Fruit fly (Drosophila melanogaster) whole organism, embryonic: ENCODE results near the gene rost.
A peak's percentile ranks its signal among the peaks of the same experiment; 100 is the strongest.

ENCODE experiments used
- ATbp ChIP-seq: fragments of 200-800 bp; sonication (Bioruptor generic); optimal IDR thresholded peaks from 2 replicates; lab custom pipeline; 2017; ENCODE audit warnings: missing biosample characterization, mild to moderate bottlenecking, missing genetic modification characterization, missing genetic modification reagents
- Ada2b ChIP-seq: fragments of 200-800 bp; sonication (Bioruptor generic); IDR thresholded peaks from 2 replicates; pipeline ENCODE4 v1.3.6; 2022; ENCODE audit warnings: missing biosample characterization, missing genetic modification characterization
- CG10147 ChIP-seq: fragments of 200-800 bp; sonication (Bioruptor generic); optimal IDR thresholded peaks from 2 replicates; lab custom pipeline; 2019; ENCODE audit warnings: missing biosample characterization, mild to moderate bottlenecking, missing genetic modification characterization, moderate library complexity
- CG10959 ChIP-seq: fragments of 200-800 bp; sonication (Bioruptor generic); IDR thresholded peaks from 2 replicates; pipeline ENCODE4 v1.3.6; 2022; ENCODE audit warnings: missing biosample characterization, missing genetic modification characterization
- CG10979 ChIP-seq: fragments of 200-800 bp; sonication (Bioruptor generic); optimal IDR thresholded peaks from 2 replicates; lab custom pipeline; 2018; ENCODE audit warnings: missing biosample characterization, mild to moderate bottlenecking, missing genetic modification characterization, moderate library complexity
- CG12155 ChIP-seq: fragments of 200-800 bp; sonication (Bioruptor generic); optimal IDR thresholded peaks from 3 replicates; lab custom pipeline; 2016; ENCODE audit warnings: missing biosample characterization, missing genetic modification characterization
- CG12219 ChIP-seq: fragments of 200-800 bp; sonication (Bioruptor generic); optimal IDR thresholded peaks from 3 replicates; lab custom pipeline; 2018; ENCODE audit warnings: missing biosample characterization, mild to moderate bottlenecking, missing genetic modification characterization
- CG12659 ChIP-seq: fragments of 200-800 bp; sonication (Bioruptor generic); optimal IDR thresholded peaks from 3 replicates; lab custom pipeline; 2017; ENCODE audit warnings: mild to moderate bottlenecking, missing biosample characterization, missing genetic modification reagents, missing genetic modification characterization
- CG12942 ChIP-seq: fragments of 200-800 bp; sonication (Bioruptor generic); optimal IDR thresholded peaks from 3 replicates; lab custom pipeline; 2016; ENCODE audit warnings: missing biosample characterization, missing genetic modification characterization
- CG14710 ChIP-seq: fragments of 200-800 bp; sonication (Bioruptor generic); optimal IDR thresholded peaks from 3 replicates; lab custom pipeline; 2019; ENCODE audit warnings: missing biosample characterization, mild to moderate bottlenecking, missing genetic modification characterization, moderate library complexity
- CG1602 ChIP-seq: fragments of 200-800 bp; sonication (Bioruptor generic); optimal IDR thresholded peaks from 3 replicates; lab custom pipeline; 2016; ENCODE audit warnings: missing biosample characterization, missing genetic modification characterization
- CG17612 ChIP-seq: fragments of 200-800 bp; sonication (Bioruptor generic); IDR thresholded peaks from 2 replicates; pipeline ENCODE4 v1.3.6; 2022; ENCODE audit warnings: missing biosample characterization, missing genetic modification characterization
- CG17802 ChIP-seq: fragments of 200-800 bp; sonication (Bioruptor generic); optimal IDR thresholded peaks from 2 replicates; lab custom pipeline; 2018; ENCODE audit warnings: missing biosample characterization, mild to moderate bottlenecking, missing genetic modification characterization, moderate library complexity
- CG1792 ChIP-seq: fragments of 200-800 bp; sonication (Bioruptor generic); optimal IDR thresholded peaks from 2 replicates; lab custom pipeline; 2016; ENCODE audit warnings: missing biosample characterization, missing genetic modification characterization
- CG18011 ChIP-seq: fragments of 200-800 bp; sonication (Bioruptor generic); optimal IDR thresholded peaks from 2 replicates; lab custom pipeline; 2017; ENCODE audit warnings: missing biosample characterization, missing genetic modification characterization, mild to moderate bottlenecking, moderate library complexity, missing genotype
- CG18476 ChIP-seq: fragments of 200-800 bp; sonication (Bioruptor generic); optimal IDR thresholded peaks from 2 replicates; lab custom pipeline; 2016; ENCODE audit warnings: missing biosample characterization, mild to moderate bottlenecking, missing genetic modification characterization
- CG2129 ChIP-seq: fragments of 200-800 bp; sonication (Bioruptor generic); IDR thresholded peaks from 2 replicates; pipeline ENCODE4 v1.3.6; 2022; ENCODE audit warnings: missing biosample characterization, missing genetic modification characterization; ENCODE audit not compliant: partially characterized antibody
- CG34376 ChIP-seq: fragments of 200-800 bp; sonication (Bioruptor generic); optimal IDR thresholded peaks from 2 replicates; lab custom pipeline; 2018; ENCODE audit warnings: missing biosample characterization, mild to moderate bottlenecking, missing genetic modification characterization
- CG4854 ChIP-seq: fragments of 200-800 bp; sonication (Bioruptor generic); optimal IDR thresholded peaks from 2 replicates; lab custom pipeline; 2016; ENCODE audit warnings: missing biosample characterization, missing genetic modification characterization, inconsistent platforms
- CG5180 ChIP-seq: fragments of 200-800 bp; sonication (Bioruptor generic); optimal IDR thresholded peaks from 3 replicates; lab custom pipeline; 2017; ENCODE audit warnings: missing biosample characterization, missing genetic modification characterization, mild to moderate bottlenecking, moderate library complexity, missing genetic modification reagents
- CG6272 ChIP-seq: fragments of 200-800 bp; sonication (Bioruptor generic); IDR thresholded peaks from 2 replicates; pipeline ENCODE4 v1.3.6; 2022; ENCODE audit warnings: missing biosample characterization, missing genetic modification characterization
- CG7963 ChIP-seq: fragments of 200-800 bp; sonication (Bioruptor generic); IDR thresholded peaks from 3 replicates; pipeline ENCODE4 v1.3.6; 2022; ENCODE audit warnings: missing biosample characterization, missing genetic modification characterization; ENCODE audit not compliant: partially characterized antibody
- CG9609 ChIP-seq: fragments of 200-800 bp; sonication (Bioruptor generic); optimal IDR thresholded peaks from 3 replicates; lab custom pipeline; 2016; ENCODE audit warnings: missing biosample characterization, missing genetic modification characterization
- Deaf1 ChIP-seq: fragments of 200-800 bp; optimal IDR thresholded peaks from 3 replicates; lab custom pipeline; 2019; ENCODE audit warnings: missing biosample characterization, mild to moderate bottlenecking, missing genetic modification characterization, moderate library complexity
- E2f1 ChIP-seq: fragments of 200-800 bp; sonication (Bioruptor generic); IDR thresholded peaks from 2 replicates; pipeline ENCODE4 v1.3.6; 2022; ENCODE audit warnings: missing biosample characterization, missing genetic modification characterization
- Eip74EF ChIP-seq, 2 experiments: fragments of 200-800 bp in 1 of 2; fragments of >200 bp in 1 of 2; sonication (Bioruptor generic) in 1 of 2; optimal IDR thresholded peaks; 2 replicates each; lab custom pipeline; 2017 to 2019; ENCODE audit warnings: missing biosample characterization in 2 of 2, missing genetic modification characterization in 2 of 2, mild to moderate bottlenecking in 1 of 2, moderate library complexity in 1 of 2
- Fer1 ChIP-seq: fragments of 200-800 bp; sonication (Bioruptor generic); optimal IDR thresholded peaks from 2 replicates; lab custom pipeline; 2017; ENCODE audit warnings: missing biosample characterization, mild to moderate bottlenecking, missing genetic modification characterization
- GATAe ChIP-seq: fragments of 200-800 bp; sonication (Bioruptor generic); conservative IDR thresholded peaks from 2 replicates; pipeline ENCODE4 v1.3.6; 2022; ENCODE audit warnings: missing biosample characterization, missing genetic modification characterization
- HmgZ ChIP-seq: fragments of 200-800 bp; sonication (Bioruptor generic); optimal IDR thresholded peaks from 2 replicates; lab custom pipeline; 2018; ENCODE audit warnings: missing biosample characterization, mild to moderate bottlenecking, missing genetic modification characterization
- Hmr ChIP-seq: fragments of 200-800 bp; sonication (Bioruptor generic); optimal IDR thresholded peaks from 3 replicates; lab custom pipeline; 2017; ENCODE audit warnings: mild to moderate bottlenecking, missing biosample characterization, missing genetic modification reagents, missing genetic modification characterization
- Stat92E ChIP-seq, 3 experiments: fragments of >200 bp in 2 of 3; fragments of 200-800 bp in 1 of 3; sonication (Bioruptor generic) in 1 of 3; optimal IDR thresholded peaks; 2 replicates each; lab custom pipeline; 2017 to 2019; ENCODE audit warnings: missing biosample characterization in 3 of 3, missing genetic modification characterization in 3 of 3, mild to moderate bottlenecking in 1 of 3, moderate library complexity in 1 of 3
- TFAM ChIP-seq: fragments of 200-800 bp; sonication (Bioruptor generic); optimal IDR thresholded peaks from 2 replicates; lab custom pipeline; 2017; ENCODE audit warnings: missing biosample characterization, missing genetic modification characterization, inconsistent platforms
- Usf ChIP-seq: fragments of 200-800 bp; sonication (Bioruptor generic); optimal IDR thresholded peaks from 2 replicates; lab custom pipeline; 2017; ENCODE audit warnings: missing genotype, missing biosample characterization, missing genetic modification characterization
- Xrp1 ChIP-seq: fragments of 200-800 bp; sonication (Bioruptor generic); IDR thresholded peaks from 2 replicates; pipeline ENCODE4 v1.3.6; 2022; ENCODE audit warnings: missing biosample characterization, missing genetic modification characterization
- YL-1 ChIP-seq: fragments of 200-800 bp; sonication (Bioruptor generic); optimal IDR thresholded peaks from 3 replicates; lab custom pipeline; 2017; ENCODE audit warnings: missing biosample characterization, mild to moderate bottlenecking, missing genetic modification characterization
- bab2 ChIP-seq: fragments of 200-800 bp; sonication (Bioruptor generic); optimal IDR thresholded peaks from 2 replicates; lab custom pipeline; 2016; ENCODE audit warnings: missing biosample characterization, missing genetic modification characterization
- bcd ChIP-seq: fragments of 200-800 bp; sonication (Bioruptor generic); optimal IDR thresholded peaks from 2 replicates; lab custom pipeline; 2017; ENCODE audit warnings: missing biosample characterization, mild to moderate bottlenecking, missing genetic modification characterization
- bigmax ChIP-seq: fragments of 200-800 bp; sonication (Bioruptor generic); optimal IDR thresholded peaks from 2 replicates; lab custom pipeline; 2018; ENCODE audit warnings: missing biosample characterization, mild to moderate bottlenecking, missing genetic modification characterization
- br ChIP-seq: fragments of >200 bp; optimal IDR thresholded peaks from 2 replicates; lab custom pipeline; 2017
- dm ChIP-seq: fragments of 200-800 bp; sonication (Bioruptor generic); optimal IDR thresholded peaks from 3 replicates; lab custom pipeline; 2016; ENCODE audit warnings: missing biosample characterization, missing genetic modification characterization
- ewg ChIP-seq: fragments of 200-800 bp; sonication (Bioruptor generic); optimal IDR thresholded peaks from 3 replicates; lab custom pipeline; 2017; ENCODE audit warnings: mild to moderate bottlenecking, missing biosample characterization, missing genetic modification reagents, missing genetic modification characterization
- ind ChIP-seq: fragments of 200-800 bp; sonication (Bioruptor generic); optimal IDR thresholded peaks from 3 replicates; lab custom pipeline; 2016; ENCODE audit warnings: missing biosample characterization, missing genetic modification characterization
- kni ChIP-seq: fragments of 200-800 bp; sonication (Bioruptor generic); optimal IDR thresholded peaks from 3 replicates; lab custom pipeline; 2017; ENCODE audit warnings: mild to moderate bottlenecking, missing biosample characterization, missing genetic modification reagents, missing genetic modification characterization
- otp ChIP-seq: fragments of 200-800 bp; sonication (Bioruptor generic); IDR thresholded peaks from 3 replicates; pipeline ENCODE4, ENCODE4 v1.3.6; 2022; ENCODE audit warnings: missing biosample characterization, missing genetic modification characterization
- phol ChIP-seq: fragments of 200-800 bp; sonication (Bioruptor generic); optimal IDR thresholded peaks from 3 replicates; lab custom pipeline; 2018; ENCODE audit warnings: missing biosample characterization, mild to moderate bottlenecking, missing genetic modification characterization, moderate library complexity
- pros ChIP-seq: fragments of 200-800 bp; sonication (Bioruptor generic); optimal IDR thresholded peaks from 3 replicates; lab custom pipeline; 2019; ENCODE audit warnings: missing biosample characterization, mild to moderate bottlenecking, missing genetic modification characterization, moderate library complexity
- sens ChIP-seq: fragments of 200-800 bp; sonication (Bioruptor generic); peaks from one replicate; lab custom pipeline; 2016; ENCODE audit warnings: missing biosample characterization, missing genetic modification characterization
- tio ChIP-seq: fragments of 200-800 bp; sonication (Bioruptor generic); optimal IDR thresholded peaks from 2 replicates; lab custom pipeline; 2017; ENCODE audit warnings: missing biosample characterization, missing genetic modification characterization, inconsistent platforms
- ttk ChIP-seq: fragments of 200-800 bp; sonication (Bioruptor generic); IDR thresholded peaks from 2 replicates; pipeline ENCODE4 v2.1.2; 2022; ENCODE audit warnings: missing biosample characterization, missing genetic modification characterization
- vfl ChIP-seq: fragments of 200-800 bp; sonication (Bioruptor generic); optimal IDR thresholded peaks from 2 replicates; lab custom pipeline; 2016; ENCODE audit warnings: missing biosample characterization, missing genetic modification characterization

The rost gene

DNA sequence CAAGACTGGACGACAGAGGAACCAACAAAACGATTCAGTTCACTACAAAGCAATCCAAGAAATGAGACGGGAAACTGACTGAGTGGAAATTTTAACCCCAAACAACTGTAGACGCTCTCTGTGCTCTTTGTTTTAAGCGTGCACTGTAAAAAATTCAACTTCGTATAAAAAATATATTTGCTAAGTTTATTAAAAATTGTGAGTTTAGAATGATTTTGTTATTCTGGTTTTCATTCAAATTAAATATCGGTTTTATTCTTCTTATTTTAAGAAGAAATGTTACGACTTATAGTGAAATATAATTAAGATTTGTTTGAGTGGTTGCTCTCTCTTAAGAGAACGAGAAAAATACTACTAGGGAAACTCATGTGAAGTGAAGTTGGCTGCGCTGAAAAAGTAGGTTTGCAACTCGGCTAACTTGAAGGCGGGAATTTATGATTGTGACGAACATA is 31.3 kb downstream of the rost start (continued):
- TF ChIP-seq Eip74EF (GFP tag; optimal IDR thresholded peaks at IDR 0.05; lab: Kevin White, UChicago) (peak in 1 of 2 experiments; percentile 91), CG18476 (peak; percentile 88), CG9609 (GFP tag; lab: Kevin White, UChicago) (peak; percentile 86), pros (GFP tag; lab: Kevin White, UChicago) (peak; percentile 90), bcd (peak; percentile 90), bigmax (GFP tag; lab: Kevin White, UChicago) (peak; percentile 42), ewg (GFP tag; lab: Kevin White, UChicago) (peak; percentile 81), CG1602 (GFP tag; lab: Kevin White, UChicago) (peak; percentile 94), otp (peak; percentile 97), Ada2b (GFP tag; lab: Robert Waterston, UW) (peak; percentile 98), Stat92E (GFP tag; optimal IDR thresholded peaks at IDR 0.05; lab: Kevin White, UChicago) (peak in 1 of 3 experiments; percentile 66), Hmr (GFP tag; lab: Kevin White, UChicago) (peak; percentile 93), E2f1 (peak; percentile 98), CG12942 (GFP tag; lab: Kevin White, UChicago) (peak; percentile 95), vfl (GFP tag; lab: Kevin White, UChicago) (peak; percentile 75), ind (peak; percentile 91), CG4854 (peak; percentile 84), ttk (GFP tag; lab: Robert Waterston, UW) (peak; percentile 97), bab2 (GFP tag; lab: Kevin White, UChicago) (peak; percentile 91), Usf (peak; percentile 85), tio (GFP tag; lab: Kevin White, UChicago) (peak; percentile 92), CG17802 (tag; lab: Kevin White, UChicago) (peak; percentile 72), CG34376 (GFP tag; lab: Kevin White, UChicago) (peak; percentile 68), HmgZ (peak; percentile 91), CG10147 (peak; percentile 81), CG5180 (GFP tag; lab: Kevin White, UChicago) (peak; percentile 69), CG7963 (GFP tag; lab: Robert Waterston, UW) (no peak), CG18011 (GFP tag; lab: Kevin White, UChicago) (peak; percentile 72), CG12219 (GFP tag; lab: Kevin White, UChicago) (peak; percentile 93), CG10979 (tag; lab: Kevin White, UChicago) (peak; percentile 97), phol (tag; lab: Kevin White, UChicago) (peak; percentile 93), CG14710 (tag; lab: Kevin White, UChicago) (peak; percentile 94), br (lab: Kevin White, UChicago) (no peak), dm (GFP tag; lab: Kevin White, UChicago) (peak; percentile 88), TFAM (GFP tag; lab: Kevin White, UChicago) (peak; percentile 79), CG2129 (GFP tag; lab: Robert Waterston, UW) (no peak), sens (GFP tag; lab: Kevin White, UChicago) (peak; percentile 100), Deaf1 (tag; lab: Kevin White, UChicago) (peak; percentile 77), CG17612 (GFP tag; lab: Robert Waterston, UW) (peak; percentile 94), CG10959 (peak; percentile 98), Fer1 (GFP tag; lab: Kevin White, UChicago) (peak; percentile 87), GATAe (peak; percentile 90), CG1792 (GFP tag; lab: Kevin White, UChicago) (peak; percentile 80), YL-1 (peak; percentile 58), ATbp (peak; percentile 92), CG6272 (GFP tag; lab: Robert Waterston, UW) (peak; percentile 97), kni (GFP tag; lab: Kevin White, UChicago) (peak; percentile 45), CG12155 (GFP tag; lab: Kevin White, UChicago) (peak; percentile 95), CG12659 (GFP tag; lab: Kevin White, UChicago) (peak; percentile 93), Xrp1 (GFP tag; lab: Robert Waterston, UW) (peak; percentile 99)
